Worm (Caenorhabditis elegans) whole organism, early embryonic: ENCODE results near the gene nduf-2.2.

Source experiments
- B0310.2 ChIP-seq: sonication (generic microtip); optimal IDR thresholded peaks from 2 replicates; lab custom pipeline; 2016; ENCODE audit warnings: mild to moderate bottlenecking, missing genetic modification characterization, missing compliant biosample characterization
- F13C5.2 ChIP-seq: sonication (generic microtip); optimal IDR thresholded peaks from 2 replicates; lab custom pipeline; 2017; ENCODE audit warnings: mild to moderate bottlenecking, missing genetic modification characterization, inconsistent platforms, missing compliant biosample characterization
- ama-1 ChIP-seq: fragments of 150-350 bp; optimal IDR thresholded peaks from 2 replicates; lab custom pipeline; 2014
- ceh-36 ChIP-seq: sonication (generic microtip); optimal IDR thresholded peaks from 2 replicates; lab custom pipeline; 2016; ENCODE audit warnings: missing genetic modification characterization, inconsistent platforms, missing compliant biosample characterization
- ets-7 ChIP-seq: sonication (generic microtip); optimal IDR thresholded peaks from 2 replicates; lab custom pipeline; 2016; ENCODE audit warnings: missing genotype, missing genetic modification characterization, missing compliant biosample characterization
- hmg-4 ChIP-seq: fragments of 200-800 bp; sonication (Bioruptor generic); optimal IDR thresholded peaks from 2 replicates; lab custom pipeline; 2018; ENCODE audit warnings: mild to moderate bottlenecking, missing genetic modification characterization, missing compliant biosample characterization

- TF ChIP-seq F13C5.2 (no peak), ceh-36 (tag; lab: Kevin White, UChicago) (no peak), hmg-4 (GFP tag; lab: Kevin White, UChicago) (no peak), B0310.2 (tag; lab: Kevin White, UChicago) (no peak), ama-1 (lab: Kevin White, UChicago) (no peak), ets-7 (no peak)
Measured at ce11 chrIII:6421473-6421872, 43.5 kb upstream of the nduf-2.2 start.
